Fruit fly (Drosophila melanogaster) whole organism, embryonic: ENCODE results near the gene CG16798.

Experiments used
- Bgb ChIP-seq: fragments of 200-800 bp; sonication (Bioruptor generic); IDR thresholded peaks from 2 replicates; pipeline ENCODE4 v1.3.6; 2022; ENCODE audit warnings: missing biosample characterization, missing genetic modification characterization; ENCODE audit not compliant: partially characterized antibody
- CG10147 ChIP-seq: fragments of 200-800 bp; sonication (Bioruptor generic); optimal IDR thresholded peaks from 2 replicates; lab custom pipeline; 2019; ENCODE audit warnings: missing biosample characterization, mild to moderate bottlenecking, missing genetic modification characterization, moderate library complexity
- CG15269 ChIP-seq: fragments of 200-800 bp; sonication (Bioruptor generic); optimal IDR thresholded peaks from 2 replicates; lab custom pipeline; 2018; ENCODE audit warnings: missing biosample characterization, mild to moderate bottlenecking, missing genetic modification characterization, moderate library complexity
- CG16863 ChIP-seq: fragments of 200-800 bp; sonication (Bioruptor generic); optimal IDR thresholded peaks from 3 replicates; lab custom pipeline; 2016; ENCODE audit warnings: missing biosample characterization, missing genetic modification characterization
- CG17612 ChIP-seq: fragments of 200-800 bp; sonication (Bioruptor generic); IDR thresholded peaks from 2 replicates; pipeline ENCODE4 v1.3.6; 2022; ENCODE audit warnings: missing biosample characterization, missing genetic modification characterization
- CG6683 ChIP-seq: fragments of 200-800 bp; sonication (Bioruptor generic); optimal IDR thresholded peaks from 2 replicates; lab custom pipeline; 2017; ENCODE audit warnings: missing biosample characterization, mild to moderate bottlenecking, missing genetic modification characterization, missing genetic modification reagents
- CG7372 ChIP-seq: fragments of 200-800 bp; sonication (Bioruptor generic); IDR thresholded peaks from 2 replicates; pipeline ENCODE4 v1.3.6; 2022; ENCODE audit warnings: missing biosample characterization, missing genetic modification characterization
- CG8765 ChIP-seq: fragments of 200-800 bp; sonication (Bioruptor generic); IDR thresholded peaks from 2 replicates; pipeline ENCODE4 v1.3.6; 2022; ENCODE audit warnings: missing biosample characterization, missing genetic modification characterization
- CoRest ChIP-seq: fragments of 200-800 bp; sonication (Bioruptor generic); optimal IDR thresholded peaks from 3 replicates; lab custom pipeline; 2018; ENCODE audit warnings: missing biosample characterization, mild to moderate bottlenecking, missing genetic modification characterization, moderate library complexity
- Dbx ChIP-seq: fragments of 200-800 bp; sonication (Bioruptor generic); IDR thresholded peaks from 3 replicates; pipeline ENCODE4 v1.3.6; 2022; ENCODE audit warnings: missing biosample characterization, missing genetic modification characterization
- Deaf1 ChIP-seq: fragments of 200-800 bp; optimal IDR thresholded peaks from 3 replicates; lab custom pipeline; 2019; ENCODE audit warnings: missing biosample characterization, mild to moderate bottlenecking, missing genetic modification characterization, moderate library complexity
- Dip3 ChIP-seq: fragments of 200-800 bp; sonication (Bioruptor generic); optimal IDR thresholded peaks from 3 replicates; lab custom pipeline; 2016; ENCODE audit warnings: missing biosample characterization, missing genetic modification characterization
- Ets65A ChIP-seq: fragments of 200-800 bp; sonication (Bioruptor generic); peaks from one replicate; lab custom pipeline; 2016; ENCODE audit warnings: missing biosample characterization, missing genetic modification characterization
- Fer1 ChIP-seq: fragments of 200-800 bp; sonication (Bioruptor generic); optimal IDR thresholded peaks from 2 replicates; lab custom pipeline; 2017; ENCODE audit warnings: missing biosample characterization, mild to moderate bottlenecking, missing genetic modification characterization
- HLHmδ ChIP-seq: fragments of 200-800 bp; sonication (Bioruptor generic); optimal IDR thresholded peaks from 2 replicates; lab custom pipeline; 2018; ENCODE audit warnings: missing biosample characterization, mild to moderate bottlenecking, missing genetic modification characterization, moderate library complexity
- Hr78 ChIP-seq, 2 experiments: fragments of 200-800 bp in 1 of 2; fragments of >200 bp in 1 of 2; sonication (Bioruptor generic) in 1 of 2; optimal IDR thresholded peaks; 2 replicates each; lab custom pipeline; 2017 to 2019; ENCODE audit warnings: missing biosample characterization in 2 of 2, missing genetic modification characterization in 2 of 2, mild to moderate bottlenecking in 1 of 2, moderate library complexity in 1 of 2
- Lim3 ChIP-seq: fragments of 200-800 bp; sonication (Bioruptor generic); IDR thresholded peaks from 2 replicates; pipeline ENCODE4 v1.3.6; 2022; ENCODE audit warnings: missing biosample characterization, missing genetic modification characterization
- MBD-R2 ChIP-seq: fragments of 200-800 bp; sonication (Bioruptor generic); IDR thresholded peaks from 2 replicates; pipeline ENCODE4 v1.3.6; 2022; ENCODE audit warnings: missing biosample characterization, missing genetic modification characterization
- Mad ChIP-seq: fragments of 200-800 bp; sonication (Bioruptor generic); optimal IDR thresholded peaks from 2 replicates; lab custom pipeline; 2016; ENCODE audit warnings: missing biosample characterization, missing genetic modification characterization
- Neu2 ChIP-seq: fragments of 200-800 bp; sonication (Bioruptor generic); optimal IDR thresholded peaks from 3 replicates; lab custom pipeline; 2016; ENCODE audit warnings: missing biosample characterization, missing genetic modification characterization, borderline replicate concordance
- Nf-YB ChIP-seq: fragments of 200-800 bp; sonication (Bioruptor generic); optimal IDR thresholded peaks from 3 replicates; lab custom pipeline; 2019; ENCODE audit warnings: missing biosample characterization, mild to moderate bottlenecking, missing genetic modification characterization, moderate library complexity
- Pdp1 ChIP-seq, 2 experiments: fragments of 200-800 bp; sonication (Bioruptor generic); optimal IDR thresholded peaks; 3 replicates each; lab custom pipeline; 2016; ENCODE audit warnings: missing biosample characterization in 2 of 2, missing genetic modification characterization in 2 of 2, mild to moderate bottlenecking in 1 of 2, moderate library complexity in 1 of 2
- Ravus ChIP-seq: fragments of 200-800 bp; sonication (Bioruptor generic); IDR thresholded peaks from 2 replicates; pipeline ENCODE4 v1.3.6; 2022; ENCODE audit warnings: missing biosample characterization, missing genetic modification characterization
- al ChIP-seq: fragments of 200-800 bp; sonication (Bioruptor generic); IDR thresholded peaks from 2 replicates; pipeline ENCODE4 v1.3.6; 2022; ENCODE audit warnings: missing biosample characterization, missing genetic modification characterization
- aop ChIP-seq: fragments of 200-800 bp; sonication (Bioruptor generic); IDR thresholded peaks from 2 replicates; pipeline ENCODE4 v1.3.6; 2022; ENCODE audit warnings: missing biosample characterization, missing genetic modification characterization
- ash1 ChIP-seq: fragments of 200-800 bp; sonication (Bioruptor generic); optimal IDR thresholded peaks from 2 replicates; lab custom pipeline; 2018; ENCODE audit warnings: missing biosample characterization, mild to moderate bottlenecking, missing genetic modification characterization
- ci ChIP-seq: fragments of 200-800 bp; sonication (Bioruptor generic); IDR thresholded peaks from 3 replicates; pipeline ENCODE4 v1.3.6; 2022; ENCODE audit warnings: missing biosample characterization, missing genetic modification characterization
- dysf ChIP-seq: fragments of 200-800 bp; sonication (Bioruptor generic); IDR thresholded peaks from 3 replicates; pipeline ENCODE4 v1.3.6; 2022; ENCODE audit warnings: missing biosample characterization, missing genetic modification characterization
- emc ChIP-seq: fragments of 200-800 bp; sonication (Bioruptor generic); optimal IDR thresholded peaks from 2 replicates; lab custom pipeline; 2016; ENCODE audit warnings: missing biosample characterization, missing genetic modification characterization
- ftz-f1 ChIP-seq: fragments of 200-800 bp; sonication (Bioruptor generic); optimal IDR thresholded peaks from 2 replicates; lab custom pipeline; 2016; ENCODE audit warnings: missing biosample characterization, missing genetic modification characterization
- gem ChIP-seq: fragments of 200-800 bp; sonication (Bioruptor generic); optimal IDR thresholded peaks from 2 replicates; lab custom pipeline; 2019; ENCODE audit warnings: missing biosample characterization, mild to moderate bottlenecking, missing genetic modification characterization, moderate library complexity
- gro ChIP-seq: fragments of 200-800 bp; sonication (Bioruptor generic); optimal IDR thresholded peaks from 2 replicates; lab custom pipeline; 2016; ENCODE audit warnings: missing biosample characterization, missing genetic modification characterization
- hkb ChIP-seq, 2 experiments: fragments of 200-800 bp in 1 of 2; fragments of >200 bp in 1 of 2; sonication (Bioruptor generic) in 1 of 2; IDR thresholded peaks in 1 of 2; optimal IDR thresholded peaks in 1 of 2; 2 replicates each; pipeline versions ENCODE4 v1.3.6 to Lab custom; 2017 to 2022; ENCODE audit warnings: missing biosample characterization in 1 of 2, missing genetic modification characterization in 1 of 2
- knrl ChIP-seq: fragments of 200-800 bp; sonication (Bioruptor generic); IDR thresholded peaks from 3 replicates; pipeline ENCODE4 v1.3.6; 2022; ENCODE audit warnings: missing biosample characterization, missing genetic modification characterization; ENCODE audit not compliant: partially characterized antibody
- lab ChIP-seq: fragments of 200-800 bp; sonication (Bioruptor generic); optimal IDR thresholded peaks from 3 replicates; lab custom pipeline; 2017; ENCODE audit warnings: missing biosample characterization, missing genetic modification characterization, mild to moderate bottlenecking, moderate library complexity, missing genetic modification reagents
- pum ChIP-seq: fragments of 200-800 bp; sonication (Bioruptor generic); optimal IDR thresholded peaks from 2 replicates; lab custom pipeline; 2016; ENCODE audit warnings: missing biosample characterization, missing genetic modification characterization
- ranshi ChIP-seq: fragments of 200-800 bp; sonication (Bioruptor generic); IDR thresholded peaks from 2 replicates; pipeline ENCODE4 v1.3.6; 2022; ENCODE audit warnings: missing biosample characterization, missing genetic modification characterization
- sd ChIP-seq: fragments of 200-800 bp; sonication (Bioruptor generic); optimal IDR thresholded peaks from 3 replicates; lab custom pipeline; 2018; ENCODE audit warnings: missing biosample characterization, mild to moderate bottlenecking, missing genetic modification characterization, moderate library complexity
- sim ChIP-seq: fragments of 200-800 bp; sonication (Bioruptor generic); IDR thresholded peaks from 2 replicates; pipeline ENCODE4 v1.3.6; 2022; ENCODE audit warnings: missing biosample characterization, missing genetic modification characterization
- slbo ChIP-seq: fragments of 200-800 bp; sonication (Bioruptor generic); IDR thresholded peaks from 2 replicates; pipeline ENCODE4 v1.3.6; 2022; ENCODE audit warnings: missing biosample characterization, missing genetic modification characterization
- sob ChIP-seq: fragments of 200-800 bp; sonication (Bioruptor generic); IDR thresholded peaks from 2 replicates; pipeline ENCODE4 v1.3.6; 2022; ENCODE audit warnings: missing biosample characterization, missing genetic modification characterization
- sqz ChIP-seq: fragments of 200-800 bp; sonication (Bioruptor generic); optimal IDR thresholded peaks from 3 replicates; lab custom pipeline; 2018; ENCODE audit warnings: missing biosample characterization, mild to moderate bottlenecking, missing genetic modification characterization
- toy ChIP-seq: fragments of 200-800 bp; sonication (Bioruptor generic); IDR thresholded peaks from 2 replicates; pipeline ENCODE4 v1.3.6; 2022; ENCODE audit warnings: missing biosample characterization, missing genetic modification characterization
- trh ChIP-seq: fragments of 200-800 bp; sonication (Bioruptor generic); optimal IDR thresholded peaks from 2 replicates; lab custom pipeline; 2016; ENCODE audit warnings: missing biosample characterization, missing genetic modification characterization
- unpg ChIP-seq: fragments of 200-800 bp; sonication (Bioruptor generic); optimal IDR thresholded peaks from 3 replicates; lab custom pipeline; 2018; ENCODE audit warnings: missing biosample characterization, mild to moderate bottlenecking, missing genetic modification characterization, moderate library complexity

CG16798 gene

DNA sequence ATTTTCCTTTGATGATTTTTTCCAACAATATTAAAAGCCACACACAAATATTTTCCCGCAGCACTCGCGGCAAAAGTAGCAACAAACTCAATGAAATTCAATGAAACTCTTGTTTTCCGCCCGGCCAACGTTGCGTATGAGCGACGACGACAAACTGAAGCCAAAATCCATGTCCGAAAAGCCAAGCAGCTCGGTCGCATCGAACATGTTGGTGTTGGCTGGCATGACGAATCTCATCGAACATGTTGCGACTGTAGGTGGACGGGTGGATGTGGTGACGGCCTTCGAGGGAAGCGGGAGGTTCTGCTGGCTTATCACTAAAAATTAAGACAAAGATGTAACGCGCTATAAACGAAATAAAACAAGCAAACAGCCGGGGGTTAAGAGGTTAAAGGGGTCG is 17.1 kb upstream of the CG16798 start (continued):
- TF ChIP-seq dysf (GFP tag; lab: Robert Waterston, UW), result no peak
- TF ChIP-seq lab, result peak; percentile 35
- no peak for TF ChIP-seq pum (GFP tag; lab: Kevin White, UChicago)
- TF ChIP-seq ash1 (GFP tag; lab: Kevin White, UChicago), result no peak
- no peak for TF ChIP-seq CG6683 (GFP tag; lab: Kevin White, UChicago)
- no peak for TF ChIP-seq trh (GFP tag; lab: Kevin White, UChicago)
- TF ChIP-seq sd, result peak; percentile 65
- no peak for TF ChIP-seq al (GFP tag; lab: Robert Waterston, UW)
- TF ChIP-seq aop (GFP tag; lab: Robert Waterston, UW), result no peak
- peak; percentile 63 for TF ChIP-seq Ets65A
- TF ChIP-seq CG16863 (GFP tag; lab: Kevin White, UChicago), result no peak
- TF ChIP-seq Neu2, result no peak
- TF ChIP-seq gro, result peak; percentile 38
- peak; percentile 13 for TF ChIP-seq CG10147 (GFP tag; lab: Kevin White, UChicago)
- TF ChIP-seq HLHmδ (GFP tag; lab: Kevin White, UChicago), result no peak
- TF ChIP-seq ftz-f1 (GFP tag; lab: Kevin White, UChicago), result peak; percentile 75
- no peak for TF ChIP-seq sim (GFP tag; lab: Robert Waterston, UW)
- TF ChIP-seq gem (tag; lab: Kevin White, UChicago), result no peak
- TF ChIP-seq Deaf1 (tag; lab: Kevin White, UChicago), result peak; percentile 53
- no peak for TF ChIP-seq toy (GFP tag; lab: Robert Waterston, UW)
- TF ChIP-seq MBD-R2 (GFP tag; lab: Robert Waterston, UW), result no peak
- TF ChIP-seq Dbx (GFP tag; lab: Robert Waterston, UW), result 0 out of 3 replicates have a peak, but pooled peaks have one; percentile 32
- peak; percentile 13 for TF ChIP-seq Fer1 (GFP tag; lab: Kevin White, UChicago)
- no peak for TF ChIP-seq Mad
- peak in 1 of 2 experiments; percentile 15 for TF ChIP-seq Pdp1 (GFP tag; optimal IDR thresholded peaks at IDR 0.05; lab: Kevin White, UChicago)
- TF ChIP-seq unpg, result no peak
- no peak for TF ChIP-seq Ravus (GFP tag; lab: Robert Waterston, UW)
- TF ChIP-seq Hr78 (GFP tag; optimal IDR thresholded peaks at IDR 0.05; lab: Kevin White, UChicago), result peak in 1 of 2 experiments; percentile 20
- TF ChIP-seq CG7372 (GFP tag; lab: Robert Waterston, UW), result peak; percentile 78
- no peak for TF ChIP-seq Lim3 (GFP tag; lab: Robert Waterston, UW)
- no peak for TF ChIP-seq Nf-YB
- peak; percentile 28; the same call in 1 of the 3 replicates for TF ChIP-seq ci
- no peak for TF ChIP-seq sqz (GFP tag; lab: Kevin White, UChicago)
- TF ChIP-seq hkb (optimal IDR thresholded peaks at IDR 0.05; lab: Kevin White, UChicago), result no peak
- TF ChIP-seq hkb (GFP tag; IDR thresholded peaks at IDR 0.05; lab: Robert Waterston, UW), result peak; percentile 21; the same call in 1 of the 2 replicates
- TF ChIP-seq CG15269 (tag; lab: Kevin White, UChicago), result peak; percentile 16
- no peak; the same call in 1 of the 2 replicates for TF ChIP-seq ranshi (GFP tag; lab: Robert Waterston, UW)
- no peak for TF ChIP-seq Dip3 (GFP tag; lab: Kevin White, UChicago)
- TF ChIP-seq CG8765 (GFP tag; lab: Robert Waterston, UW), result no peak
- no peak for TF ChIP-seq knrl (GFP tag; lab: Robert Waterston, UW)
- no peak for TF ChIP-seq CG17612
- no peak for TF ChIP-seq CoRest (tag; lab: Kevin White, UChicago)
- TF ChIP-seq Bgb (GFP tag; lab: Robert Waterston, UW), result peak; percentile 55; the same call in 1 of the 2 replicates
- no peak for TF ChIP-seq emc
- no peak for TF ChIP-seq slbo (GFP tag; lab: Robert Waterston, UW)
- no peak for TF ChIP-seq sob
